Fruit fly (Drosophila melanogaster) whole organism, embryonic: Measurements from ENCODE around the gene wam.
A peak's percentile ranks its signal among the peaks of the same experiment; 100 is the strongest.

ENCODE experiments used
- Awh ChIP-seq: fragments of 200-800 bp; sonication (Bioruptor generic); IDR thresholded peaks from 2 replicates; pipeline ENCODE4, ENCODE4 v1.3.6; 2022; ENCODE audit warnings: missing biosample characterization, missing genetic modification characterization
- CG11696 ChIP-seq: fragments of 200-800 bp; sonication (Bioruptor generic); IDR thresholded peaks from 2 replicates; pipeline ENCODE4 v1.3.6; 2022; ENCODE audit warnings: missing biosample characterization, missing genetic modification characterization
- CG12769 ChIP-seq: fragments of 200-800 bp; sonication (Bioruptor generic); optimal IDR thresholded peaks from 2 replicates; lab custom pipeline; 2019; ENCODE audit warnings: missing biosample characterization, mild to moderate bottlenecking, missing genetic modification characterization, moderate library complexity
- CG13287 ChIP-seq: fragments of 200-800 bp; sonication (Bioruptor generic); IDR thresholded peaks from 2 replicates; pipeline ENCODE4 v1.3.6; 2022; ENCODE audit warnings: missing biosample characterization, missing genetic modification characterization; ENCODE audit not compliant: partially characterized antibody
- CG1603 ChIP-seq: fragments of 200-800 bp; sonication (Bioruptor generic); optimal IDR thresholded peaks from 2 replicates; lab custom pipeline; 2019; ENCODE audit warnings: missing biosample characterization, mild to moderate bottlenecking, missing genetic modification characterization, moderate library complexity
- CG17186 ChIP-seq: fragments of 200-800 bp; sonication (Bioruptor generic); optimal IDR thresholded peaks from 3 replicates; lab custom pipeline; 2017; ENCODE audit warnings: missing biosample characterization, missing genetic modification reagents, missing genetic modification characterization
- CG17359 ChIP-seq: fragments of 200-800 bp; sonication (Bioruptor generic); optimal IDR thresholded peaks from 3 replicates; lab custom pipeline; 2018; ENCODE audit warnings: missing biosample characterization, mild to moderate bottlenecking, missing genetic modification characterization, moderate library complexity
- CG1792 ChIP-seq: fragments of 200-800 bp; sonication (Bioruptor generic); optimal IDR thresholded peaks from 2 replicates; lab custom pipeline; 2016; ENCODE audit warnings: missing biosample characterization, missing genetic modification characterization
- CG2120 ChIP-seq: fragments of 200-800 bp; sonication (Bioruptor generic); optimal IDR thresholded peaks from 3 replicates; lab custom pipeline; 2016; ENCODE audit warnings: missing biosample characterization, missing genetic modification characterization
- CG2199 ChIP-seq: fragments of 200-800 bp; sonication (Bioruptor generic); IDR thresholded peaks from 3 replicates; pipeline ENCODE4 v1.3.6; 2022; ENCODE audit warnings: missing biosample characterization, missing genetic modification characterization
- CG30403 ChIP-seq: fragments of 200-800 bp; sonication (Bioruptor generic); optimal IDR thresholded peaks from 3 replicates; lab custom pipeline; 2016; ENCODE audit warnings: missing biosample characterization, missing genetic modification characterization
- CG31224 ChIP-seq: fragments of 200-800 bp; sonication (Bioruptor generic); IDR thresholded peaks from 2 replicates; pipeline ENCODE4 v1.3.6; 2022; ENCODE audit warnings: missing biosample characterization, missing genetic modification characterization
- CG32532 ChIP-seq: fragments of 200-800 bp; sonication (Bioruptor generic); IDR thresholded peaks from 2 replicates; pipeline ENCODE4 v1.3.6; 2022; ENCODE audit warnings: missing biosample characterization, missing genetic modification characterization
- CG4282 ChIP-seq: fragments of 200-800 bp; sonication (Bioruptor generic); optimal IDR thresholded peaks from 2 replicates; lab custom pipeline; 2016; ENCODE audit warnings: missing biosample characterization, missing genetic modification characterization
- CG4328 ChIP-seq: fragments of 200-800 bp; sonication (Bioruptor generic); optimal IDR thresholded peaks from 3 replicates; lab custom pipeline; 2017; ENCODE audit warnings: missing biosample characterization, missing genetic modification reagents, missing genetic modification characterization
- CG5245 ChIP-seq: fragments of 200-800 bp; sonication (Bioruptor generic); optimal IDR thresholded peaks from 3 replicates; lab custom pipeline; 2016; ENCODE audit warnings: missing biosample characterization, missing genetic modification characterization
- CG8290 ChIP-seq, 3 experiments: fragments of 200-800 bp; sonication (Bioruptor generic); optimal IDR thresholded peaks; 2 replicates each; lab custom pipeline; 2016 to 2019; ENCODE audit warnings: missing biosample characterization in 3 of 3, missing genetic modification characterization in 3 of 3, mild to moderate bottlenecking in 2 of 3, moderate library complexity in 1 of 3
- CG9609 ChIP-seq: fragments of 200-800 bp; sonication (Bioruptor generic); optimal IDR thresholded peaks from 3 replicates; lab custom pipeline; 2016; ENCODE audit warnings: missing biosample characterization, missing genetic modification characterization
- D19A ChIP-seq: fragments of 200-800 bp; optimal IDR thresholded peaks from 3 replicates; lab custom pipeline; 2019; ENCODE audit warnings: missing biosample characterization, mild to moderate bottlenecking, missing genetic modification characterization, moderate library complexity
- E2f1 ChIP-seq: fragments of 200-800 bp; sonication (Bioruptor generic); IDR thresholded peaks from 2 replicates; pipeline ENCODE4 v1.3.6; 2022; ENCODE audit warnings: missing biosample characterization, missing genetic modification characterization
- Gug ChIP-seq: fragments of 200-800 bp; sonication (Bioruptor generic); IDR thresholded peaks from 4 replicates; pipeline ENCODE4 v1.3.6; 2022; ENCODE audit warnings: missing biosample characterization, missing genetic modification characterization
- HHEX ChIP-seq: fragments of 200-800 bp; sonication (Bioruptor generic); optimal IDR thresholded peaks from 3 replicates; lab custom pipeline; 2017; ENCODE audit warnings: missing biosample characterization, mild to moderate bottlenecking, missing genetic modification characterization, missing genetic modification reagents
- Hmr ChIP-seq: fragments of 200-800 bp; sonication (Bioruptor generic); optimal IDR thresholded peaks from 3 replicates; lab custom pipeline; 2017; ENCODE audit warnings: mild to moderate bottlenecking, missing biosample characterization, missing genetic modification reagents, missing genetic modification characterization
- Hr3 ChIP-seq: fragments of 200-800 bp; sonication (Bioruptor generic); optimal IDR thresholded peaks from 3 replicates; lab custom pipeline; 2016; ENCODE audit warnings: missing biosample characterization, missing genetic modification characterization
- Med ChIP-seq: fragments of 200-800 bp; sonication (Bioruptor generic); peaks from one replicate; lab custom pipeline; 2016; ENCODE audit warnings: missing biosample characterization, missing genetic modification characterization, mild to moderate bottlenecking, inconsistent platforms, moderate library complexity
- Rfx ChIP-seq: fragments of 200-800 bp; sonication (Bioruptor generic); IDR thresholded peaks from 2 replicates; pipeline ENCODE4 v1.3.6; 2022; ENCODE audit warnings: missing biosample characterization, missing genetic modification characterization
- abd-A ChIP-seq: fragments of 200-800 bp; sonication (Bioruptor generic); optimal IDR thresholded peaks from 3 replicates; lab custom pipeline; 2019; ENCODE audit warnings: missing biosample characterization, mild to moderate bottlenecking, missing genetic modification characterization, moderate library complexity
- bab2 ChIP-seq: fragments of 200-800 bp; sonication (Bioruptor generic); optimal IDR thresholded peaks from 2 replicates; lab custom pipeline; 2016; ENCODE audit warnings: missing biosample characterization, missing genetic modification characterization
- bsh ChIP-seq, 2 experiments: fragments of 200-800 bp; sonication (Bioruptor generic); optimal IDR thresholded peaks; 2 replicates each; lab custom pipeline; 2017 to 2018; ENCODE audit warnings: mild to moderate bottlenecking in 2 of 2, missing biosample characterization in 2 of 2, missing genetic modification characterization in 2 of 2, moderate library complexity in 1 of 2
- caup ChIP-seq: fragments of 200-800 bp; sonication (Bioruptor generic); optimal IDR thresholded peaks from 3 replicates; lab custom pipeline; 2017; ENCODE audit warnings: missing biosample characterization, mild to moderate bottlenecking, missing genetic modification characterization, moderate library complexity; ENCODE audit not compliant: severe bottlenecking
- ci ChIP-seq: fragments of 200-800 bp; sonication (Bioruptor generic); IDR thresholded peaks from 3 replicates; pipeline ENCODE4 v1.3.6; 2022; ENCODE audit warnings: missing biosample characterization, missing genetic modification characterization
- cwo ChIP-seq: fragments of 200-800 bp; sonication (Bioruptor generic); optimal IDR thresholded peaks from 3 replicates; lab custom pipeline; 2017; ENCODE audit warnings: missing biosample characterization, missing genetic modification characterization, mild to moderate bottlenecking, moderate library complexity, missing genetic modification reagents
- dan ChIP-seq: fragments of 200-800 bp; sonication (Bioruptor generic); IDR thresholded peaks from 2 replicates; pipeline ENCODE4 v1.3.6; 2022; ENCODE audit warnings: missing biosample characterization, missing genetic modification characterization
- dmrt11E ChIP-seq: fragments of 200-800 bp; sonication (Bioruptor generic); optimal IDR thresholded peaks from 3 replicates; lab custom pipeline; 2018; ENCODE audit warnings: missing biosample characterization, mild to moderate bottlenecking, missing genetic modification characterization, moderate library complexity
- ftz-f1 ChIP-seq: fragments of 200-800 bp; sonication (Bioruptor generic); optimal IDR thresholded peaks from 2 replicates; lab custom pipeline; 2016; ENCODE audit warnings: missing biosample characterization, missing genetic modification characterization
- gce ChIP-seq: fragments of 200-800 bp; sonication (Bioruptor generic); IDR thresholded peaks from 3 replicates; pipeline ENCODE4 v1.3.6; 2022; ENCODE audit warnings: missing biosample characterization, missing genetic modification characterization
- gem ChIP-seq: fragments of 200-800 bp; sonication (Bioruptor generic); optimal IDR thresholded peaks from 2 replicates; lab custom pipeline; 2019; ENCODE audit warnings: missing biosample characterization, mild to moderate bottlenecking, missing genetic modification characterization, moderate library complexity
- gfzf ChIP-seq: fragments of 200-800 bp; sonication (Bioruptor generic); optimal IDR thresholded peaks from 2 replicates; lab custom pipeline; 2016; ENCODE audit warnings: missing biosample characterization, mild to moderate bottlenecking, missing genetic modification characterization, moderate library complexity
- lab ChIP-seq: fragments of 200-800 bp; sonication (Bioruptor generic); optimal IDR thresholded peaks from 3 replicates; lab custom pipeline; 2017; ENCODE audit warnings: missing biosample characterization, missing genetic modification characterization, mild to moderate bottlenecking, moderate library complexity, missing genetic modification reagents
- lilli ChIP-seq: fragments of 200-800 bp; sonication (Bioruptor generic); optimal IDR thresholded peaks from 3 replicates; lab custom pipeline; 2016; ENCODE audit warnings: missing biosample characterization, missing genetic modification characterization
- mam ChIP-seq: fragments of 200-800 bp; sonication (Bioruptor generic); optimal IDR thresholded peaks from 3 replicates; lab custom pipeline; 2016; ENCODE audit warnings: missing biosample characterization, missing genetic modification characterization
- pan ChIP-seq, 4 experiments: fragments of >200 bp in 3 of 4; fragments of 200-800 bp in 1 of 4; sonication (Bioruptor generic) in 1 of 4; optimal IDR thresholded peaks in 3 of 4; IDR thresholded peaks in 1 of 4; 2 replicates each; pipeline versions ENCODE4 v1.3.6 to Lab custom; 2017 to 2022; ENCODE audit warnings: missing biosample characterization in 2 of 4, missing genetic modification characterization in 2 of 4, mixed read lengths in 1 of 4
- rib ChIP-seq: fragments of 200-800 bp; sonication (Bioruptor generic); IDR thresholded peaks from 2 replicates; pipeline ENCODE4 v1.3.6; 2022; ENCODE audit warnings: missing biosample characterization, missing genetic modification characterization
- row ChIP-seq: fragments of 200-800 bp; sonication (Bioruptor generic); IDR thresholded peaks from 3 replicates; pipeline ENCODE4 v1.3.6; 2022; ENCODE audit warnings: missing biosample characterization, missing genetic modification characterization
- sens ChIP-seq: fragments of 200-800 bp; sonication (Bioruptor generic); peaks from one replicate; lab custom pipeline; 2016; ENCODE audit warnings: missing biosample characterization, missing genetic modification characterization
- tll ChIP-seq, 2 experiments: fragments of 200-800 bp in 1 of 2; fragments of >200 bp in 1 of 2; sonication (Bioruptor generic) in 1 of 2; optimal IDR thresholded peaks; 2 replicates each; lab custom pipeline; 2017 to 2019; ENCODE audit warnings: missing biosample characterization in 2 of 2, missing genetic modification characterization in 2 of 2, mild to moderate bottlenecking in 1 of 2, moderate library complexity in 1 of 2
- wek ChIP-seq: fragments of 200-800 bp; sonication (Bioruptor generic); optimal IDR thresholded peaks from 3 replicates; lab custom pipeline; 2018; ENCODE audit warnings: missing biosample characterization, mild to moderate bottlenecking, missing genetic modification characterization, moderate library complexity
- zfh2 ChIP-seq: fragments of 200-800 bp; sonication (Bioruptor generic); optimal IDR thresholded peaks from 2 replicates; lab custom pipeline; 2016; ENCODE audit warnings: missing biosample characterization, missing genetic modification characterization

The wam gene

dm6 chr3R:23331865-23332367 lies 44.1 kb upstream of the wam start:
- TF ChIP-seq CG31224: 0 out of 2 replicates have a peak, but pooled peaks have one; percentile 19
- TF ChIP-seq rib (GFP tag; lab: Robert Waterston, UW): peak; percentile 53; the same call in 1 of the 2 replicates
- peak; percentile 95 for TF ChIP-seq D19A (tag; lab: Kevin White, UChicago)
- TF ChIP-seq caup (GFP tag; lab: Kevin White, UChicago): peak; percentile 4
- TF ChIP-seq Rfx (GFP tag; lab: Robert Waterston, UW): no peak
- TF ChIP-seq CG8290 (GFP tag; optimal IDR thresholded peaks at IDR 0.05; lab: Kevin White, UChicago): no peak
- peak in 1 of 2 experiments; percentile 63 for TF ChIP-seq CG8290 (tag; optimal IDR thresholded peaks at IDR 0.05; lab: Kevin White, UChicago)
- TF ChIP-seq CG1603 (tag; lab: Kevin White, UChicago): peak; percentile 45
- TF ChIP-seq CG12769: peak; percentile 50
- no peak for TF ChIP-seq CG30403 (GFP tag; lab: Kevin White, UChicago)
- TF ChIP-seq CG5245 (GFP tag; lab: Kevin White, UChicago): peak; percentile 2
- peak; percentile 84 for TF ChIP-seq Med
- no peak for TF ChIP-seq tll (GFP tag; optimal IDR thresholded peaks at IDR 0.05; lab: Kevin White, UChicago)
- TF ChIP-seq dan (GFP tag; lab: Robert Waterston, UW): no peak
- TF ChIP-seq CG17186 (GFP tag; lab: Kevin White, UChicago): no peak
- TF ChIP-seq HHEX (GFP tag; lab: Kevin White, UChicago): peak; percentile 16
- TF ChIP-seq Hr3 (GFP tag; lab: Kevin White, UChicago): no peak
- peak; percentile 16; the same call in 1 of the 2 replicates for TF ChIP-seq CG11696
- no peak for TF ChIP-seq abd-A (tag; lab: Kevin White, UChicago)
- peak; percentile 28 for TF ChIP-seq gem (tag; lab: Kevin White, UChicago)
- TF ChIP-seq CG32532 (GFP tag; lab: Robert Waterston, UW): peak; percentile 40; the same call in 1 of the 2 replicates
- no peak for TF ChIP-seq CG4328
- TF ChIP-seq pan (optimal IDR thresholded peaks at IDR 0.05; lab: Kevin White, UChicago): no peak
- peak in 1 of 2 experiments; percentile 39 for TF ChIP-seq pan (GFP tag; optimal IDR thresholded peaks at IDR 0.05 in 1 of 2, IDR thresholded peaks at IDR 0.05 in 1 of 2)
- TF ChIP-seq dmrt11E (tag; lab: Kevin White, UChicago): no peak
- TF ChIP-seq sens (GFP tag; lab: Kevin White, UChicago): peak; percentile 26
- peak; percentile 48 for TF ChIP-seq row (GFP tag; lab: Robert Waterston, UW)
- TF ChIP-seq bab2: peak; percentile 9
- TF ChIP-seq zfh2 (GFP tag; lab: Kevin White, UChicago): peak; percentile 16
- TF ChIP-seq CG17359 (tag; lab: Kevin White, UChicago): no peak
- TF ChIP-seq CG2199: peak; percentile 82; the same call in 1 of the 3 replicates
- TF ChIP-seq wek (GFP tag; lab: Kevin White, UChicago): no peak
- no peak for TF ChIP-seq gfzf (GFP tag; lab: Kevin White, UChicago)
- 0 out of 2 replicates have a peak, but pooled peaks have one; percentile 9 for TF ChIP-seq E2f1 (GFP tag; lab: Robert Waterston, UW)
- TF ChIP-seq CG9609 (GFP tag; lab: Kevin White, UChicago): peak; percentile 13
- TF ChIP-seq Hmr (GFP tag; lab: Kevin White, UChicago): no peak
- 0 out of 3 replicates have a peak, but pooled peaks have one; percentile 44 for TF ChIP-seq ci (GFP tag; lab: Robert Waterston, UW)
- no peak for TF ChIP-seq gce (GFP tag; lab: Robert Waterston, UW)
- TF ChIP-seq CG2120 (GFP tag; lab: Kevin White, UChicago): peak; percentile 55
- TF ChIP-seq lab (GFP tag; lab: Kevin White, UChicago): peak; percentile 39
- peak; percentile 14 for TF ChIP-seq lilli (GFP tag; lab: Kevin White, UChicago)
- TF ChIP-seq Gug (GFP tag; lab: Robert Waterston, UW): 0 out of 4 replicates have a peak, but pooled peaks have one; percentile 5
- no peak for TF ChIP-seq CG13287 (GFP tag; lab: Robert Waterston, UW)
- no peak for TF ChIP-seq CG4282
- peak; percentile 68 for TF ChIP-seq ftz-f1
- TF ChIP-seq bsh (GFP tag; optimal IDR thresholded peaks at IDR 0.05; lab: Kevin White, UChicago): peak in 1 of 2 experiments; percentile 2
- TF ChIP-seq mam (GFP tag; lab: Kevin White, UChicago): peak; percentile 1
- peak; percentile 51 for TF ChIP-seq cwo (GFP tag; lab: Kevin White, UChicago)
- TF ChIP-seq CG1792: no peak
- TF ChIP-seq Awh (GFP tag; lab: Robert Waterston, UW): no peak
